Fruit fly (Drosophila melanogaster) whole organism, wandering third instar larva: ENCODE results near the gene Usf.

Experiments
- Abd-B ChIP-seq: fragments of >200 bp; optimal IDR thresholded peaks from 2 replicates; lab custom pipeline; 2017; ENCODE audit warnings: missing biosample characterization, missing genetic modification characterization
- CG32264 ChIP-seq: fragments of 200-800 bp; sonication (Bioruptor generic); optimal IDR thresholded peaks from 2 replicates; lab custom pipeline; 2016; ENCODE audit warnings: missing biosample characterization, missing genetic modification characterization
- CG9705 ChIP-seq: fragments of 200-800 bp; sonication (Bioruptor generic); optimal IDR thresholded peaks from 2 replicates; lab custom pipeline; 2018; ENCODE audit warnings: missing biosample characterization, mild to moderate bottlenecking, missing genetic modification characterization
- CrebA ChIP-seq: fragments of 200-800 bp; sonication (Bioruptor generic); optimal IDR thresholded peaks from 2 replicates; lab custom pipeline; 2016; ENCODE audit warnings: missing biosample characterization, mild to moderate bottlenecking, missing genetic modification characterization, borderline replicate concordance
- Dfd ChIP-seq: fragments of >200 bp; optimal IDR thresholded peaks from 2 replicates; lab custom pipeline; 2017; ENCODE audit warnings: missing biosample characterization, missing genetic modification characterization
- Dif ChIP-seq: fragments of 200-275, 200-300 bp; sonication (Bioruptor generic); optimal IDR thresholded peaks from 2 replicates; lab custom pipeline; 2018; ENCODE audit warnings: missing biosample characterization, missing genetic modification characterization; ENCODE audit not compliant: partially characterized antibody
- HLH106 ChIP-seq: fragments of 200-800 bp; optimal IDR thresholded peaks from 3 replicates; lab custom pipeline; 2019; ENCODE audit warnings: missing biosample characterization, mild to moderate bottlenecking, missing genetic modification characterization, moderate library complexity
- Hnf4 ChIP-seq: fragments of 200-800 bp; sonication (Bioruptor generic); optimal IDR thresholded peaks from 2 replicates; lab custom pipeline; 2016; ENCODE audit warnings: missing biosample characterization, mild to moderate bottlenecking, missing genetic modification characterization
- Hr78 ChIP-seq: fragments of >200 bp; optimal IDR thresholded peaks from 2 replicates; lab custom pipeline; 2017; ENCODE audit warnings: missing biosample characterization, missing genetic modification characterization
- Hr83 ChIP-seq: fragments of 200-300 bp; sonication (Bioruptor generic); optimal IDR thresholded peaks from 2 replicates; lab custom pipeline; 2016; ENCODE audit warnings: missing biosample characterization, mild to moderate bottlenecking, missing genetic modification characterization, moderate library complexity; ENCODE audit not compliant: poor library complexity, severe bottlenecking
- Jra ChIP-seq: sonication (Bioruptor generic); optimal IDR thresholded peaks from 2 replicates; lab custom pipeline; 2016; ENCODE audit warnings: missing biosample characterization, missing genetic modification characterization
- Mio ChIP-seq: sonication (Bioruptor generic); optimal IDR thresholded peaks from 2 replicates; lab custom pipeline; 2016; ENCODE audit warnings: missing biosample characterization, missing genetic modification characterization
- Myc ChIP-seq: fragments of >200 bp; optimal IDR thresholded peaks from 2 replicates; lab custom pipeline; 2017
- N ChIP-seq: fragments of >200 bp; optimal IDR thresholded peaks from 2 replicates; lab custom pipeline; 2018; ENCODE audit warnings: missing biosample characterization, missing external identifiers, missing genetic modification characterization
- Sp1 ChIP-seq: fragments of 200-800 bp; sonication (Bioruptor generic); optimal IDR thresholded peaks from 3 replicates; lab custom pipeline; 2019; ENCODE audit warnings: missing biosample characterization, mild to moderate bottlenecking, missing genetic modification characterization, moderate library complexity
- br ChIP-seq: fragments of 200-800 bp; sonication (Bioruptor generic); optimal IDR thresholded peaks from 2 replicates; lab custom pipeline; 2016; ENCODE audit warnings: missing biosample characterization, missing genetic modification characterization
- brk ChIP-seq: fragments of 200-800 bp; sonication (Bioruptor generic); optimal IDR thresholded peaks from 2 replicates; lab custom pipeline; 2016; ENCODE audit warnings: missing biosample characterization, mild to moderate bottlenecking, missing genetic modification characterization
- dl ChIP-seq, 2 experiments: fragments of 175-275, 200-275 bp in 1 of 2; fragments of 200-275 bp in 1 of 2; sonication (Bioruptor generic); optimal IDR thresholded peaks; lab custom pipeline; 2018; ENCODE audit warnings: mild to moderate bottlenecking in 2 of 2, missing biosample characterization in 2 of 2, missing genetic modification characterization in 2 of 2, moderate library complexity in 2 of 2; ENCODE audit not compliant: partially characterized antibody in 2 of 2, insufficient read depth in 1 of 2
- dmrt93B ChIP-seq: fragments of 200-800 bp; sonication (Bioruptor generic); optimal IDR thresholded peaks from 2 replicates; lab custom pipeline; 2018; ENCODE audit warnings: missing biosample characterization, mild to moderate bottlenecking, missing genetic modification characterization
- dsf ChIP-seq: sonication (Bioruptor generic); optimal IDR thresholded peaks from 2 replicates; lab custom pipeline; 2016; ENCODE audit warnings: missing biosample characterization, missing genetic modification characterization, borderline replicate concordance
- ey ChIP-seq: fragments of 200-800 bp; sonication (Bioruptor generic); optimal IDR thresholded peaks from 2 replicates; lab custom pipeline; 2016; ENCODE audit warnings: missing biosample characterization, missing genetic modification characterization
- foxo ChIP-seq, 2 experiments: fragments of 200-800 bp; sonication (Bioruptor generic); optimal IDR thresholded peaks; 2 replicates in 1 of 2; 3 replicates in 1 of 2; lab custom pipeline; 2016 to 2017; ENCODE audit warnings: missing biosample characterization in 2 of 2, missing genetic modification characterization in 2 of 2
- fru ChIP-seq: fragments of 200-800 bp; sonication (Bioruptor generic); optimal IDR thresholded peaks from 3 replicates; lab custom pipeline; 2016; ENCODE audit warnings: missing biosample characterization, mild to moderate bottlenecking, missing genetic modification characterization
- h ChIP-seq: fragments of 200-800 bp; sonication (Bioruptor generic); optimal IDR thresholded peaks from 3 replicates; lab custom pipeline; 2016; ENCODE audit warnings: missing biosample characterization, mild to moderate bottlenecking, missing genetic modification characterization
- jim ChIP-seq: fragments of 175-275, 200-325 bp; sonication (Bioruptor generic); optimal IDR thresholded peaks from 2 replicates; lab custom pipeline; 2016; ENCODE audit warnings: missing biosample characterization, mild to moderate bottlenecking, missing genetic modification characterization
- lola ChIP-seq: fragments of >200 bp; optimal IDR thresholded peaks from 2 replicates; lab custom pipeline; 2017; ENCODE audit warnings: missing biosample characterization, missing genetic modification characterization
- psq ChIP-seq: fragments of 200-800 bp; sonication (Bioruptor generic); optimal IDR thresholded peaks from 3 replicates; lab custom pipeline; 2017; ENCODE audit warnings: missing biosample characterization, mild to moderate bottlenecking, missing genetic modification characterization, moderate library complexity
- rgr ChIP-seq: fragments of 200-800 bp; sonication (Bioruptor generic); optimal IDR thresholded peaks from 3 replicates; lab custom pipeline; 2016; ENCODE audit warnings: missing biosample characterization, mild to moderate bottlenecking, missing genetic modification characterization
- sage ChIP-seq: fragments of 200-800 bp; sonication (Bioruptor generic); optimal IDR thresholded peaks from 2 replicates; lab custom pipeline; 2016; ENCODE audit warnings: missing biosample characterization, mild to moderate bottlenecking, missing genetic modification characterization
- tai ChIP-seq: sonication (Bioruptor generic); optimal IDR thresholded peaks from 2 replicates; lab custom pipeline; 2016; ENCODE audit warnings: missing biosample characterization, missing genetic modification characterization
- usp ChIP-seq: fragments of >200 bp; optimal IDR thresholded peaks from 2 replicates; lab custom pipeline; 2017; ENCODE audit warnings: missing biosample characterization, missing genetic modification characterization

Usf gene

dm6 chrX:4589951-4590771 lies 41.6 kb upstream of the Usf start (continued):
- TF ChIP-seq dmrt93B (GFP tag; lab: Kevin White, UChicago) (peak; percentile 94), Dif (GFP tag; lab: Kevin White, UChicago) (no peak), CG9705 (GFP tag; lab: Kevin White, UChicago) (peak; percentile 80), Dfd (GFP tag; lab: Kevin White, UChicago) (peak; percentile 86), jim (no peak), Jra (GFP tag; lab: Kevin White, UChicago) (no peak)

dm6 chrX:4588981-4589380 lies 40.4 kb upstream of the Usf start:
- no peak for TF ChIP-seq jim

- TF ChIP-seq brk (GFP tag; lab: Kevin White, UChicago) (no peak), br (GFP tag; lab: Kevin White, UChicago) (no peak), rgr (GFP tag; lab: Kevin White, UChicago) (no peak), Abd-B (GFP tag; lab: Kevin White, UChicago) (no peak), Hnf4 (GFP tag; lab: Kevin White, UChicago) (no peak), dl (GFP tag; optimal IDR thresholded peaks at IDR 0.05; lab: Kevin White, UChicago; ENCODE audit: insufficient read depth in 1 of 2, partially characterized antibody in 2 of 2) (no peak), dmrt93B (GFP tag; lab: Kevin White, UChicago) (no peak), tai (GFP tag; lab: Kevin White, UChicago) (no peak)
- TF ChIP-seq, all 38 proteins: peak for 0
Measured at dm6 chrX:4587584-4587983, 39.0 kb upstream of the Usf start.

- TF ChIP-seq HLH106 (tag; lab: Kevin White, UChicago) (no peak), tai (GFP tag; lab: Kevin White, UChicago) (no peak), Hr78 (GFP tag; lab: Kevin White, UChicago) (no peak)
Measured at dm6 chrX:4582422-4582821, 33.8 kb upstream of the Usf start.

- TF ChIP-seq fru (GFP tag; lab: Kevin White, UChicago) (peak; percentile 13), jim (no peak), psq (no peak), foxo (GFP tag; optimal IDR thresholded peaks at IDR 0.05; lab: Kevin White, UChicago) (peak in 1 of 2 experiments; percentile 28), CG32264 (GFP tag; lab: Kevin White, UChicago) (no peak), h (GFP tag; lab: Kevin White, UChicago) (peak; percentile 3)
Measured at dm6 chrX:4581769-4582168, 33.2 kb upstream of the Usf start.

dm6 chrX:4573971-4574370 lies 25.4 kb upstream of the Usf start:
- TF ChIP-seq Mio (GFP tag; lab: Kevin White, UChicago) (no peak), psq (no peak), Hnf4 (GFP tag; lab: Kevin White, UChicago) (no peak), foxo (GFP tag; optimal IDR thresholded peaks at IDR 0.05; lab: Kevin White, UChicago) (peak in 1 of 2 experiments; percentile 25), dmrt93B (GFP tag; lab: Kevin White, UChicago) (no peak), dsf (GFP tag; lab: Kevin White, UChicago) (no peak), ey (GFP tag; lab: Kevin White, UChicago) (no peak), Myc (lab: Kevin White, UChicago) (no peak), sage (GFP tag; lab: Kevin White, UChicago) (no peak), br (GFP tag; lab: Kevin White, UChicago) (no peak), h (GFP tag; lab: Kevin White, UChicago) (no peak), fru (GFP tag; lab: Kevin White, UChicago) (peak; percentile 1), usp (GFP tag; lab: Kevin White, UChicago) (no peak)

dm6 chrX:4571829-4572228 lies 23.2 kb upstream of the Usf start, which contains the start of gene CG12684:
Gene CG12684, minus strand, starts transcription at chrX:4571929.
- no peak for TF ChIP-seq jim
- no peak for TF ChIP-seq Myc (lab: Kevin White, UChicago)
- no peak for TF ChIP-seq CrebA (GFP tag; lab: Kevin White, UChicago)
- TF ChIP-seq foxo (GFP tag; optimal IDR thresholded peaks at IDR 0.05; lab: Kevin White, UChicago), result no peak
- TF ChIP-seq N (GFP tag; lab: Kevin White, UChicago), result no peak
- no peak for TF ChIP-seq HLH106 (tag; lab: Kevin White, UChicago)
- no peak for TF ChIP-seq lola (GFP tag; lab: Kevin White, UChicago)
- no peak for TF ChIP-seq Dfd (GFP tag; lab: Kevin White, UChicago)
- no peak for TF ChIP-seq Sp1
- no peak for TF ChIP-seq Hr83
- TF ChIP-seq psq, result no peak
- no peak for TF ChIP-seq dl (GFP tag; optimal IDR thresholded peaks at IDR 0.05; lab: Kevin White, UChicago; ENCODE audit: insufficient read depth in 1 of 2, partially characterized antibody in 2 of 2)
- TF ChIP-seq, all 38 proteins: peak for 0
